Worm (Caenorhabditis elegans) whole organism, young adult: ENCODE measurements around the gene ZC487.1.

ENCODE experiments used
- B0261.1 ChIP-seq: sonication (generic microtip); optimal IDR thresholded peaks from 2 replicates; lab custom pipeline; 2016; ENCODE audit warnings: mild to moderate bottlenecking, missing genetic modification characterization, moderate library complexity, missing compliant biosample characterization
- attf-6 ChIP-seq: fragments of 200-800 bp; sonication (Bioruptor generic); IDR thresholded peaks from 2 replicates; pipeline ENCODE4 v1.3.6; 2022; ENCODE audit warnings: missing genetic modification reagents, missing genetic modification characterization, missing compliant biosample characterization

- TF ChIP-seq attf-6 = no peak
- TF ChIP-seq B0261.1 = no peak
Measured at ce11 chrV:6778457-6778856, 51.1 kb downstream of the ZC487.1 start.
